Fruit fly (Drosophila melanogaster) whole organism, embryonic: ENCODE data around the gene Prp31.

Experiments used
- Atf-2 ChIP-seq: fragments of 200-800 bp; sonication (Bioruptor generic); optimal IDR thresholded peaks from 2 replicates; lab custom pipeline; 2016; ENCODE audit warnings: missing biosample characterization, missing genetic modification characterization
- Bgb ChIP-seq: fragments of 200-800 bp; sonication (Bioruptor generic); IDR thresholded peaks from 2 replicates; pipeline ENCODE4 v1.3.6; 2022; ENCODE audit warnings: missing biosample characterization, missing genetic modification characterization; ENCODE audit not compliant: partially characterized antibody
- BtbVII ChIP-seq: fragments of 200-800 bp; sonication (Bioruptor generic); optimal IDR thresholded peaks from 3 replicates; lab custom pipeline; 2017; ENCODE audit warnings: missing biosample characterization, mild to moderate bottlenecking, missing genetic modification characterization
- CG1024 ChIP-seq: fragments of 200-800 bp; sonication (Bioruptor generic); IDR thresholded peaks from 2 replicates; pipeline ENCODE4 v1.3.6; 2022; ENCODE audit warnings: missing biosample characterization, missing genetic modification characterization
- CG10462 ChIP-seq: fragments of 200-800 bp; sonication (Bioruptor generic); optimal IDR thresholded peaks from 2 replicates; lab custom pipeline; 2016; ENCODE audit warnings: missing biosample characterization, missing genetic modification characterization
- CG11093 ChIP-seq: fragments of 200-800 bp; sonication (Bioruptor generic); IDR thresholded peaks from 3 replicates; pipeline ENCODE4 v1.3.6; 2022; ENCODE audit warnings: missing biosample characterization, missing genetic modification characterization
- CG12155 ChIP-seq: fragments of 200-800 bp; sonication (Bioruptor generic); optimal IDR thresholded peaks from 3 replicates; lab custom pipeline; 2016; ENCODE audit warnings: missing biosample characterization, missing genetic modification characterization
- CG15073 ChIP-seq: fragments of 200-800 bp; sonication (Bioruptor generic); optimal IDR thresholded peaks from 2 replicates; lab custom pipeline; 2016; ENCODE audit warnings: missing biosample characterization, missing genetic modification characterization
- CG2116 ChIP-seq: fragments of 200-800 bp; sonication (Bioruptor generic); optimal IDR thresholded peaks from 3 replicates; lab custom pipeline; 2018; ENCODE audit warnings: missing biosample characterization, mild to moderate bottlenecking, missing genetic modification characterization
- CG31365 ChIP-seq: fragments of 200-800 bp; sonication (Bioruptor generic); optimal IDR thresholded peaks from 2 replicates; lab custom pipeline; 2018; ENCODE audit warnings: missing biosample characterization, mild to moderate bottlenecking, missing genetic modification characterization
- CG33213 ChIP-seq: fragments of 200-800 bp; sonication (Bioruptor generic); optimal IDR thresholded peaks from 3 replicates; lab custom pipeline; 2016; ENCODE audit warnings: missing biosample characterization, missing genetic modification characterization
- CG33557 ChIP-seq: fragments of 200-800 bp; sonication (Bioruptor generic); optimal IDR thresholded peaks from 2 replicates; lab custom pipeline; 2019; ENCODE audit warnings: missing biosample characterization, mild to moderate bottlenecking, missing genetic modification characterization, moderate library complexity
- CG3726 ChIP-seq: fragments of 200-800 bp; sonication (Bioruptor generic); IDR thresholded peaks from 3 replicates; pipeline ENCODE4, ENCODE4 v1.3.6; 2022; ENCODE audit warnings: missing biosample characterization, missing genetic modification characterization
- CG3838 ChIP-seq: fragments of 200-800 bp; sonication (Bioruptor generic); optimal IDR thresholded peaks from 3 replicates; lab custom pipeline; 2016; ENCODE audit warnings: missing biosample characterization, missing genetic modification characterization
- CG4617 ChIP-seq: fragments of 200-800 bp; sonication (Bioruptor generic); optimal IDR thresholded peaks from 3 replicates; lab custom pipeline; 2016; ENCODE audit warnings: missing biosample characterization, missing genetic modification characterization, borderline replicate concordance
- CG4707 ChIP-seq: fragments of 200-800 bp; sonication (Bioruptor generic); optimal IDR thresholded peaks from 2 replicates; lab custom pipeline; 2018; ENCODE audit warnings: missing biosample characterization, mild to moderate bottlenecking, missing genetic modification characterization, moderate library complexity
- CG8478 ChIP-seq: fragments of >200 bp; optimal IDR thresholded peaks from 2 replicates; lab custom pipeline; 2018
- Dfd ChIP-seq, 2 experiments: fragments of >200 bp; optimal IDR thresholded peaks; 2 replicates each; lab custom pipeline; 2017; ENCODE audit warnings: missing biosample characterization in 2 of 2, missing genetic modification characterization in 2 of 2
- Dll ChIP-seq: fragments of 200-800 bp; sonication (Bioruptor generic); IDR thresholded peaks from 4 replicates; pipeline ENCODE4 v1.3.6; 2022; ENCODE audit warnings: missing biosample characterization, missing genetic modification characterization; ENCODE audit not compliant: partially characterized antibody
- Ets97D ChIP-seq: fragments of 200-800 bp; sonication (Bioruptor generic); optimal IDR thresholded peaks from 3 replicates; lab custom pipeline; 2016; ENCODE audit warnings: missing biosample characterization, missing genetic modification characterization
- HLH3B ChIP-seq: fragments of 200-800 bp; sonication (Bioruptor generic); IDR thresholded peaks from 2 replicates; pipeline ENCODE4 v1.3.6; 2022; ENCODE audit warnings: missing biosample characterization, missing genetic modification characterization
- Lpt ChIP-seq: fragments of >200 bp; optimal IDR thresholded peaks from 2 replicates; lab custom pipeline; 2018; ENCODE audit warnings: missing biosample characterization, missing genetic modification characterization
- Myb ChIP-seq: fragments of 200-800 bp; sonication (Bioruptor generic); optimal IDR thresholded peaks from 2 replicates; lab custom pipeline; 2016; ENCODE audit warnings: missing biosample characterization, missing genetic modification characterization
- Optix ChIP-seq: fragments of 200-800 bp; sonication (Bioruptor generic); IDR thresholded peaks from 3 replicates; pipeline ENCODE4 v1.3.6; 2022; ENCODE audit warnings: missing biosample characterization, missing genetic modification characterization
- Side ChIP-seq: fragments of 200-800 bp; sonication (Bioruptor generic); optimal IDR thresholded peaks from 2 replicates; lab custom pipeline; 2016; ENCODE audit warnings: missing biosample characterization, missing genetic modification characterization
- Tbp ChIP-seq: fragments of >200 bp; optimal IDR thresholded peaks from 2 replicates; lab custom pipeline; 2018; ENCODE audit warnings: missing biosample characterization, missing genetic modification characterization
- Trl ChIP-seq, 3 experiments: fragments of >200 bp in 2 of 3; fragments of 200-800 bp in 1 of 3; sonication (Bioruptor generic) in 1 of 3; optimal IDR thresholded peaks; 2 replicates in 1 of 3; 3 replicates in 2 of 3; lab custom pipeline; 2016 to 2017; ENCODE audit warnings: missing biosample characterization in 1 of 3, missing genetic modification characterization in 1 of 3
- Usf ChIP-seq: fragments of 200-800 bp; sonication (Bioruptor generic); optimal IDR thresholded peaks from 2 replicates; lab custom pipeline; 2017; ENCODE audit warnings: missing genotype, missing biosample characterization, missing genetic modification characterization
- ase ChIP-seq: fragments of 200-800 bp; sonication (Bioruptor generic); IDR thresholded peaks from 3 replicates; pipeline ENCODE4 v1.3.6; 2022; ENCODE audit warnings: missing biosample characterization, missing genetic modification characterization
- bcd ChIP-seq: fragments of 200-800 bp; sonication (Bioruptor generic); optimal IDR thresholded peaks from 2 replicates; lab custom pipeline; 2017; ENCODE audit warnings: missing biosample characterization, mild to moderate bottlenecking, missing genetic modification characterization
- cg ChIP-seq: fragments of 200-800 bp; sonication (Bioruptor generic); optimal IDR thresholded peaks from 3 replicates; lab custom pipeline; 2019; ENCODE audit warnings: missing biosample characterization, mild to moderate bottlenecking, missing genetic modification characterization, moderate library complexity
- cwo ChIP-seq: fragments of 200-800 bp; sonication (Bioruptor generic); optimal IDR thresholded peaks from 3 replicates; lab custom pipeline; 2017; ENCODE audit warnings: missing biosample characterization, missing genetic modification characterization, mild to moderate bottlenecking, moderate library complexity, missing genetic modification reagents
- danr ChIP-seq: fragments of 200-800 bp; sonication (Bioruptor generic); IDR thresholded peaks from 2 replicates; pipeline ENCODE4 v1.3.6; 2022; ENCODE audit warnings: missing biosample characterization, missing genetic modification characterization
- disco-r ChIP-seq: fragments of 200-800 bp; sonication (Bioruptor generic); optimal IDR thresholded peaks from 2 replicates; lab custom pipeline; 2016; ENCODE audit warnings: missing biosample characterization, missing genetic modification characterization
- eyg ChIP-seq: fragments of 200-800 bp; sonication (Bioruptor generic); optimal IDR thresholded peaks from 3 replicates; lab custom pipeline; 2016; ENCODE audit warnings: missing biosample characterization, missing genetic modification characterization
- fd96Cb ChIP-seq: fragments of 200-800 bp; sonication (Bioruptor generic); optimal IDR thresholded peaks from 2 replicates; lab custom pipeline; 2018; ENCODE audit warnings: missing biosample characterization, mild to moderate bottlenecking, missing genetic modification characterization, moderate library complexity
- gcm ChIP-seq: fragments of 200-800 bp; sonication (Bioruptor generic); optimal IDR thresholded peaks from 2 replicates; lab custom pipeline; 2019; ENCODE audit warnings: missing biosample characterization, mild to moderate bottlenecking, missing genetic modification characterization, moderate library complexity
- gfzf ChIP-seq: fragments of 200-800 bp; sonication (Bioruptor generic); optimal IDR thresholded peaks from 2 replicates; lab custom pipeline; 2016; ENCODE audit warnings: missing biosample characterization, mild to moderate bottlenecking, missing genetic modification characterization, moderate library complexity
- gt ChIP-seq: fragments of 200-800 bp; sonication (Bioruptor generic); IDR thresholded peaks from 2 replicates; pipeline ENCODE4 v1.3.6; 2022; ENCODE audit warnings: missing biosample characterization, missing genetic modification characterization
- hkb ChIP-seq, 2 experiments: fragments of 200-800 bp in 1 of 2; fragments of >200 bp in 1 of 2; sonication (Bioruptor generic) in 1 of 2; IDR thresholded peaks in 1 of 2; optimal IDR thresholded peaks in 1 of 2; 2 replicates each; pipeline versions ENCODE4 v1.3.6 to Lab custom; 2017 to 2022; ENCODE audit warnings: missing biosample characterization in 1 of 2, missing genetic modification characterization in 1 of 2
- knrl ChIP-seq: fragments of 200-800 bp; sonication (Bioruptor generic); IDR thresholded peaks from 3 replicates; pipeline ENCODE4 v1.3.6; 2022; ENCODE audit warnings: missing biosample characterization, missing genetic modification characterization; ENCODE audit not compliant: partially characterized antibody
- nerfin-2 ChIP-seq: fragments of 200-800 bp; sonication (Bioruptor generic); IDR thresholded peaks from 2 replicates; pipeline ENCODE4 v1.3.6; 2022; ENCODE audit warnings: missing biosample characterization, missing genetic modification characterization; ENCODE audit not compliant: partially characterized antibody
- oc ChIP-seq: fragments of 200-800 bp; sonication (Bioruptor generic); optimal IDR thresholded peaks from 2 replicates; lab custom pipeline; 2018; ENCODE audit warnings: missing biosample characterization, mild to moderate bottlenecking, missing genetic modification characterization, moderate library complexity
- pfk ChIP-seq: fragments of 200-800 bp; sonication (Bioruptor generic); optimal IDR thresholded peaks from 2 replicates; lab custom pipeline; 2018; ENCODE audit warnings: missing biosample characterization, mild to moderate bottlenecking, missing genetic modification characterization, moderate library complexity
- slp2 ChIP-seq: fragments of 200-800 bp; sonication (Bioruptor generic); optimal IDR thresholded peaks from 2 replicates; lab custom pipeline; 2016; ENCODE audit warnings: missing biosample characterization, missing genetic modification characterization
- ttk ChIP-seq: fragments of 200-800 bp; sonication (Bioruptor generic); IDR thresholded peaks from 2 replicates; pipeline ENCODE4 v2.1.2; 2022; ENCODE audit warnings: missing biosample characterization, missing genetic modification characterization
- yki ChIP-seq: fragments of >200 bp; optimal IDR thresholded peaks from 3 replicates; lab custom pipeline; 2018
- zen2 ChIP-seq: fragments of 200-800 bp; sonication (Bioruptor generic); IDR thresholded peaks from 3 replicates; pipeline ENCODE4 v1.3.6; 2022; ENCODE audit warnings: missing biosample characterization, missing genetic modification characterization; ENCODE audit not compliant: partially characterized antibody
- zfh1 ChIP-seq: fragments of 200-800 bp; sonication (Bioruptor generic); IDR thresholded peaks from 3 replicates; pipeline ENCODE4 v1.3.6; 2022; ENCODE audit warnings: missing biosample characterization, missing genetic modification characterization

Prp31 gene

DNA sequence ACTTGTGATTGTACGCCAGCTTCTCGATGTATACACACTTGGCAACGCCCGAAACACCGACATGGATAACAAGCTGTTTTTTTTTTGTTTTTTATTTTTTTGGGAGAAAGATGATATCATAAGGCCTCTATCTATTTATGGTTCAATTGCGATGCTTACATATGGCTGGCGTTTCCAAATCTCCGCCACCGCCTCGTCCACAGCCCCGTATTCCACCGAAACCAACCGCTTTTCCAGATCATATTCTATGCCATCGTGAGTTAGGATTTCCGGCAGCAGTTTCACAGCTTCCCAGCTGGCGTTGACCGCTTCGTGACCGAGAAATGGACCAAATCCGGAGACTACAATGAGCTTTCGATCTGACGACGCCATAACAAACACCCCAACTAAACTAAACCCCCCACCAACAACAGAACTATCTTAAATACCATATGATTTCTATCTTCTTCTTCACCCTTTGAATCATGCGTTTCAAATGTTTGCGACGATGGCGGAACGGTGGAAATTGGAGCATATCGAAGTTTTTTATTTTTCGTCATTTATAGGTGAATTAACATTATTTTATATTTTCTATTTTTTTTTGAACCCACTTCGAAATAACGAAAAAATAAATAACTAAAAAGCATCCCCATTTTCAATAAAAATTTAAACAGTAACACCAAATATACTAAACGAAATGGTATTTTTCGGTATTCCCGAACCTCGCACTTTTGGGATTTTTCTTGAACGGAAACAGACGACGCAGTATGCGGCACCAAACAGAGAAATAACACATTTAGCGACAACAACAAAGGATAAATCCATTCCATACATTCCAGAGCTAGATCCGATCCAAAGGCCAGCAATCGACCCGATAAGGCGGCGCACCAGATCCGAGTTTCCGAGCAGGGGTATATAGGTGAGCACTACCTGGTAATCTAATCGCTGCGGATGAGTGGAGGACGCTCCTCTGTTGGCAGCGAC is 15.0 kb upstream of the Prp31 start, which contains the start of the genes CG32147 and Pex3 (continued):
- no peak for TF ChIP-seq fd96Cb (tag; lab: Kevin White, UChicago)
- no peak for TF ChIP-seq hkb (optimal IDR thresholded peaks at IDR 0.05; lab: Kevin White, UChicago)
- peak; percentile 23; the same call in 1 of the 2 replicates for TF ChIP-seq hkb (GFP tag; IDR thresholded peaks at IDR 0.05; lab: Robert Waterston, UW)
- TF ChIP-seq Bgb (GFP tag; lab: Robert Waterston, UW) = peak; percentile 41; the same call in 1 of the 2 replicates
- TF ChIP-seq danr (GFP tag; lab: Robert Waterston, UW) = no peak
- no peak for TF ChIP-seq slp2 (GFP tag; lab: Kevin White, UChicago)
- no peak for TF ChIP-seq gt
- TF ChIP-seq cwo (GFP tag; lab: Kevin White, UChicago) = no peak
- no peak for TF ChIP-seq bcd
- TF ChIP-seq knrl = no peak
- TF ChIP-seq pfk = peak; percentile 96
- no peak for TF ChIP-seq Dfd (GFP tag; optimal IDR thresholded peaks at IDR 0.05; lab: Kevin White, UChicago)
- no peak for TF ChIP-seq CG8478 (lab: Kevin White, UChicago)
- TF ChIP-seq Usf (GFP tag; lab: Kevin White, UChicago) = no peak
- TF ChIP-seq Myb (GFP tag; lab: Kevin White, UChicago) = peak; percentile 19
- TF ChIP-seq Atf-2 (GFP tag; lab: Kevin White, UChicago) = no peak
- TF ChIP-seq Tbp = no peak
- no peak for TF ChIP-seq Trl (optimal IDR thresholded peaks at IDR 0.05; lab: Kevin White, UChicago)
- TF ChIP-seq Trl (GFP tag; optimal IDR thresholded peaks at IDR 0.05; lab: Kevin White, UChicago) = no peak
- no peak for TF ChIP-seq ase (GFP tag; lab: Robert Waterston, UW)
- peak; percentile 29 for TF ChIP-seq cg (GFP tag; lab: Kevin White, UChicago)
- peak; percentile 58 for TF ChIP-seq CG2116
- TF ChIP-seq BtbVII = peak; percentile 20
- TF ChIP-seq CG4707 (GFP tag; lab: Kevin White, UChicago) = no peak
- no peak for TF ChIP-seq CG12155 (GFP tag; lab: Kevin White, UChicago)
- TF ChIP-seq disco-r (GFP tag; lab: Kevin White, UChicago) = no peak
- no peak for TF ChIP-seq CG3838 (GFP tag; lab: Kevin White, UChicago)
- no peak for TF ChIP-seq zfh1 (GFP tag; lab: Robert Waterston, UW)
- no peak for TF ChIP-seq CG1024 (GFP tag; lab: Robert Waterston, UW)
- peak; percentile 89 for TF ChIP-seq gfzf (GFP tag; lab: Kevin White, UChicago)
- TF ChIP-seq zen2 = no peak
- TF ChIP-seq HLH3B (GFP tag; lab: Robert Waterston, UW) = no peak
- no peak for TF ChIP-seq CG33557 (GFP tag; lab: Kevin White, UChicago)
- TF ChIP-seq yki (lab: Kevin White, UChicago) = no peak
- no peak for TF ChIP-seq CG15073 (GFP tag; lab: Kevin White, UChicago)
- TF ChIP-seq ttk (GFP tag; lab: Robert Waterston, UW) = no peak
- no peak for TF ChIP-seq oc
- no peak for TF ChIP-seq CG33213 (GFP tag; lab: Kevin White, UChicago)
- no peak for TF ChIP-seq gcm
- no peak for TF ChIP-seq Side
- TF ChIP-seq Ets97D = peak; percentile 58
- TF ChIP-seq CG10462 (GFP tag; lab: Kevin White, UChicago) = no peak
- no peak for TF ChIP-seq Optix (GFP tag; lab: Robert Waterston, UW)
- TF ChIP-seq CG4617 = peak; percentile 49
- TF ChIP-seq CG3726 (GFP tag; lab: Robert Waterston, UW) = no peak
- TF ChIP-seq Lpt (GFP tag; lab: Kevin White, UChicago) = no peak
- TF ChIP-seq nerfin-2 (GFP tag; lab: Robert Waterston, UW) = no peak
- no peak for TF ChIP-seq CG11093
- TF ChIP-seq Dll (GFP tag; lab: Robert Waterston, UW) = peak; percentile 35; the same call in 1 of the 4 replicates
- TF ChIP-seq CG31365 = no peak
- no peak for TF ChIP-seq eyg (GFP tag; lab: Kevin White, UChicago)
